Worm (Caenorhabditis elegans) whole organism, midembryonic: ENCODE data around the gene fbxa-127.

Source experiments
- T22C8.4 ChIP-seq: fragments of 200-800 bp; sonication (Bioruptor generic); IDR thresholded peaks from 2 replicates; pipeline ENCODE4 v1.3.6; 2022; ENCODE audit warnings: missing genetic modification characterization, missing compliant biosample characterization
- cog-1 ChIP-seq: sonication (generic microtip); optimal IDR thresholded peaks from 2 replicates; lab custom pipeline; 2016; ENCODE audit warnings: missing genetic modification characterization, missing compliant biosample characterization
- flt-1 ChIP-seq: fragments of 200-800 bp; sonication (Bioruptor generic); IDR thresholded peaks from 2 replicates; pipeline ENCODE4 v1.3.6; 2022; ENCODE audit warnings: missing genetic modification characterization, missing compliant biosample characterization
- klf-2 ChIP-seq: fragments of 200-800 bp; sonication (Bioruptor generic); conservative IDR thresholded peaks from 2 replicates; pipeline ENCODE4 v1.3.6; 2022; ENCODE audit warnings: missing genetic modification reagents, missing genetic modification characterization, missing compliant biosample characterization
- med-1 ChIP-seq: sonication (generic microtip); optimal IDR thresholded peaks from 2 replicates; lab custom pipeline; 2017; ENCODE audit warnings: missing genetic modification characterization, mild to moderate bottlenecking, missing compliant biosample characterization, antibody characterized with exemption, missing genetic modification reagents; ENCODE audit not compliant: insufficient read depth
- ref-1 ChIP-seq: fragments of 200-800 bp; sonication (Bioruptor generic); conservative IDR thresholded peaks from 2 replicates; pipeline ENCODE4 v1.3.6; 2022; ENCODE audit warnings: missing genetic modification reagents, missing genetic modification characterization, missing compliant biosample characterization
- tab-1 ChIP-seq: fragments of 200-800 bp; sonication (Bioruptor generic); IDR thresholded peaks from 2 replicates; pipeline ENCODE4 v1.3.6; 2022; ENCODE audit warnings: missing genetic modification characterization, missing compliant biosample characterization
- ztf-23 ChIP-seq: fragments of 200-800 bp; sonication (Bioruptor generic); IDR thresholded peaks from 2 replicates; pipeline ENCODE4 v1.3.6; 2022; ENCODE audit warnings: missing genetic modification reagents, missing genetic modification characterization, missing compliant biosample characterization
- ztf-29 ChIP-seq: fragments of 200-800 bp; sonication (Bioruptor generic); IDR thresholded peaks from 2 replicates; pipeline ENCODE4 v1.3.6; 2022; ENCODE audit warnings: missing genetic modification reagents, missing genetic modification characterization, missing compliant biosample characterization

- no peak for TF ChIP-seq flt-1 (GFP tag; lab: Robert Waterston, UW)
- no peak for TF ChIP-seq tab-1
- no peak for TF ChIP-seq ztf-23 (GFP tag; lab: Robert Waterston, UW)
- no peak for TF ChIP-seq cog-1
- TF ChIP-seq T22C8.4 (GFP tag; lab: Robert Waterston, UW) = no peak
- TF ChIP-seq klf-2 (GFP tag; lab: Robert Waterston, UW) = no peak
- no peak for TF ChIP-seq ref-1 (GFP tag; lab: Robert Waterston, UW)
- no peak for TF ChIP-seq ztf-29
- TF ChIP-seq med-1 = no peak
These were observed 45.2 kb upstream of the fbxa-127 start for ce11 chrV:16683359-16683758.
